Fruit fly (Drosophila melanogaster): ENCODE results near the gene CG8064.
A peak's percentile ranks its signal among the peaks of the same experiment; 100 is the strongest.

CG8064 gene

dm6 chr3R:18244171-18245043 is 39.1 kb upstream of the CG8064 start (continued):
- TF ChIP-seq Fer1 (GFP tag; optimal IDR thresholded peaks at IDR 0.05) (peak; percentile 9), CG15269 (tag; optimal IDR thresholded peaks at IDR 0.05) (peak; percentile 29), CG7556 (GFP tag; optimal IDR thresholded peaks at IDR 0.05) (no peak), Ada2b (GFP tag; IDR thresholded peaks at IDR 0.05) (no peak), CG13424 (tag; optimal IDR thresholded peaks at IDR 0.05) (no peak), fd96Cb (tag; optimal IDR thresholded peaks at IDR 0.05) (no peak), CG3281 (GFP tag; optimal IDR thresholded peaks at IDR 0.05) (no peak), kni (GFP tag; optimal IDR thresholded peaks at IDR 0.05) (no peak), CG17912 (GFP tag; optimal IDR thresholded peaks at IDR 0.05) (no peak), Sox100B (GFP tag; optimal IDR thresholded peaks at IDR 0.05) (no peak), kay (GFP tag; optimal IDR thresholded peaks at IDR 0.05) (peak; percentile 55), CG4707 (GFP tag; optimal IDR thresholded peaks at IDR 0.05) (no peak), CG10366 (GFP tag; IDR thresholded peaks at IDR 0.05) (no peak), psq (GFP tag; optimal IDR thresholded peaks at IDR 0.05) (no peak), CG8478 (optimal IDR thresholded peaks at IDR 0.05) (peak; percentile 95), wek (GFP tag; optimal IDR thresholded peaks at IDR 0.05) (no peak), CG9215 (GFP tag; IDR thresholded peaks at IDR 0.05) (no peak), Aef1 (GFP tag; IDR thresholded peaks at IDR 0.05) (no peak), crc (GFP tag; optimal IDR thresholded peaks at IDR 0.05) (no peak), CG9932 (GFP tag; IDR thresholded peaks at IDR 0.05) (peak; percentile 40; the same call in 1 of the 2 replicates), ac (GFP tag; optimal IDR thresholded peaks at IDR 0.05) (no peak), Drgx (GFP tag; IDR thresholded peaks at IDR 0.05) (no peak; the same call in 1 of the 2 replicates), CG14050 (GFP tag; IDR thresholded peaks at IDR 0.05) (no peak), Doc2 (GFP tag; IDR thresholded peaks at IDR 0.05) (no peak), Deaf1 (tag; optimal IDR thresholded peaks at IDR 0.05) (peak; percentile 15), inv (GFP tag; IDR thresholded peaks at IDR 0.05; ENCODE audit: partially characterized antibody) (no peak), tgo (GFP tag; IDR thresholded peaks at IDR 0.05) (0 out of 3 replicates have a peak, but pooled peaks have one; percentile 13), CG7372 (GFP tag; IDR thresholded peaks at IDR 0.05) (no peak), CoRest (tag; optimal IDR thresholded peaks at IDR 0.05) (no peak), fu2 (GFP tag; optimal IDR thresholded peaks at IDR 0.05) (no peak), C15 (GFP tag; IDR thresholded peaks at IDR 0.05) (no peak), Hmx (GFP tag; optimal IDR thresholded peaks at IDR 0.05) (no peak), CkIIα-i1 (GFP tag; IDR thresholded peaks at IDR 0.05) (no peak), fru (optimal IDR thresholded peaks at IDR 0.05) (no peak), ro (GFP tag; IDR thresholded peaks at IDR 0.05) (no peak), onecut (GFP tag; IDR thresholded peaks at IDR 0.05) (no peak; the same call in 1 of the 2 replicates), Atf-2 (GFP tag; optimal IDR thresholded peaks at IDR 0.05) (no peak), pan (optimal IDR thresholded peaks at IDR 0.05) (no peak), pan (GFP tag; optimal IDR thresholded peaks at IDR 0.05 in 1 of 2, IDR thresholded peaks at IDR 0.05 in 1 of 2) (no peak), YL-1 (GFP tag; optimal IDR thresholded peaks at IDR 0.05) (peak; percentile 3), CG18764 (GFP tag; optimal IDR thresholded peaks at IDR 0.05) (no peak), CG15073 (GFP tag; optimal IDR thresholded peaks at IDR 0.05) (no peak), nerfin-1 (tag; optimal IDR thresholded peaks at IDR 0.05) (no peak), yki (optimal IDR thresholded peaks at IDR 0.05) (peak; percentile 81), Nf-YA (GFP tag; IDR thresholded peaks at IDR 0.05) (no peak), luna (GFP tag; optimal IDR thresholded peaks at IDR 0.05) (no peak), kah (GFP tag; optimal IDR thresholded peaks at IDR 0.05) (no peak), CG12071 (GFP tag; optimal IDR thresholded peaks at IDR 0.05) (no peak), CG10565 (GFP tag; optimal IDR thresholded peaks at IDR 0.05) (no peak), Adf1 (GFP tag; IDR thresholded peaks at IDR 0.05) (peak; percentile 71), CG7963 (GFP tag; IDR thresholded peaks at IDR 0.05; ENCODE audit: partially characterized antibody) (no peak), CG10274 (GFP tag; optimal IDR thresholded peaks at IDR 0.05) (no peak)

All from whole organism, embryonic.